Fruit fly (Drosophila melanogaster) ovary, adult (tissue): ENCODE data around the gene unc-45.
"Not testable (repeated sequence)": the region's sequence is repeated elsewhere in the genome, so short reads cannot be mapped to it uniquely, and the experiment has no call there.

ENCODE experiments used
- CG17801 ChIP-seq: fragments of 200-800 bp; optimal IDR thresholded peaks from 2 replicates; lab custom pipeline; 2019; ENCODE audit warnings: missing biosample characterization, mild to moderate bottlenecking, missing genetic modification characterization, moderate library complexity; ENCODE audit not compliant: partially characterized antibody

The unc-45 gene

DNA sequence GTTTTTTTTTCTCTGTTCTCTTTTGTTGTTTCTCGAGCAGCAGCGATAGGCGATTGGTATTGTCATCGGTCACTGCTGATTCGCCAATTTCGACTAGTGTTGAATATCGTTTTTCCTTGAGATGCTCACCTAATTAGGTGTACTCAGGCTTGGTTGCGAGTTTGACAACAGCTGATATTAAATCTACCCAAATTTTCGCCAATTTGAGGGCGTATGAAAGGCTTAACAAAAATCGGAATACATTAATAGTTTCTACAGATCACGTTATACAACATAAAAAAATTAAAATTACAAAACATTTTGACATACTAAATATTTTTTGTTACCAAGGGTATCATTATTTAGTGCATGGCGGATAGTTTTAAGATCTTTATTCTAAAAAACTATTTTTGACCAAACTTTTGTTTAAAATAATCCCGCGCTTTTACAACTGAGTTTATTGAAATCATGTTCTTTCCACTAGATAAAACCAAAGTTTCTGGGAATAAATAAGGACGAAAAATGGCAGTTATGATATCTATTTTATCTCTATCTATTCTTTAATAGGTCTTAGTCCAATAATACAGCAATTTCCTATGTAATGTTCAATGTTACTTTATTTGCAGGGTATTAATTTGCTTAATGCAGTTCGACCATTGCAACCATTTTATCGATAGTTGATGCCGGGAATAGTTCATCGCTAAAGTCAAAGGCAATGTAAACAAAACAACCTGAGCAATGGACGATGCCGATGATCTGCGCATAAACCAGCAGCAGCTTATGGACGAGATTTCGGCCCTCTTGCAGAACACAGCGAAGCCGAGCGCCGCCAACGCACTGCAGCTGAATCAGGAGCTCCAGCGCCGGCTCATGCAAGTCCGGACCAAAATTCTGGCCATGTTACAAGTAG, 19.7 kb upstream of the unc-45 start, which contains the start of the genes CG10435 and Pbp95:
CG10435 (minus strand) TSS at position 81 of the 889 bp plus-strand sequence.
Pbp95 (plus strand) TSS at position 671 of the 889 bp plus-strand sequence.
- TF ChIP-seq CG17801 (GFP tag; lab: Kevin White, UChicago): peak; percentile 66

DNA sequence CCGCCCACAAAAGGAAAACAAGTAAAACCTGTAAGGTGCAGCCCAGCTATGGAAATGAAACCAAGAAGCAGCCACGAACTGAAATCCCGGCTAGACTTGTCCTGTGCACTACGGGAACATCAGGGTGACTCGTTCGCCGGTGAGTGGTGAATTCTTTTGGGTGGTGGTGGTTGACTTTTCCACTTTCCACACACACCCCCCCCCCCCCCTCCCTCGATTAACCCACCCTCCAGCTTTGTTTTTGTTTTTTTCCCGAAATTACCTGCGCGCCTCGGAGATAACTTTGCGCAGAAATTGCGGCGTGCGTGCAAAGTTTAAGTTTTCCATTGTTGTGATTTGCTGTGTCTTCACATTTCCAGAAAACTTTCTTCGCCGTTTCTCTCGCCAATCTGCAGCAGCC, 6.6 kb upstream of the unc-45 start:
- TF ChIP-seq CG17801 (GFP tag; lab: Kevin White, UChicago): no peak

dm6 chr3R:8027203-8027688, 5.9 kb upstream of the unc-45 start:
- peak; percentile 16 for TF ChIP-seq CG17801 (GFP tag; lab: Kevin White, UChicago)

DNA sequence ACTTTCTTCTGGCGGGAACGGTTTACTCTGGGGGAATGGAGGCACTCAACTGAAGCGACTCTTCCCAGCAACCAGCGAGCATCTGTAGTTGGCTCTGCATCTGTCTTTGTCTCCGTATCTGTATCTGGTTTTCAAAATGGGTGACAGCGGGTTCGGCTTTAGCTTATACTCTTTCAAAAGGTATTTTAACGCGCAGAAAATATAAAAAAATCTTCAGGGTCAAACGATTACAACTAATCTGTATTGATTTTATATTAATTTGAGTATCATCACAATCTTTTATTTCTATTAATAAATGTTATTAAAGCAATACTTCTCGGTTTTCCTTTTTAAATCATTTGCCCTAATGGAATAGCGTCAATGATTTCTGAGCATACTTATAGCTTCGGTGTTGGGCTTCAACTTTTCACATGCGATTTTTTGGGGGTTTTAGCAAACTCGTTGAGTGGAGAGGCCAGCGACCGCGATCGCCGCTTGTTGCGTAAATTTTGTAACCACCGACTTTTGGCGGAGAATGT, 3.5 kb upstream of the unc-45 start, which contains the start of gene ImpE3:
ImpE3 (minus strand) TSS at position 51 of the 518 bp plus-strand sequence.
- TF ChIP-seq CG17801 (GFP tag; lab: Kevin White, UChicago): no peak

DNA sequence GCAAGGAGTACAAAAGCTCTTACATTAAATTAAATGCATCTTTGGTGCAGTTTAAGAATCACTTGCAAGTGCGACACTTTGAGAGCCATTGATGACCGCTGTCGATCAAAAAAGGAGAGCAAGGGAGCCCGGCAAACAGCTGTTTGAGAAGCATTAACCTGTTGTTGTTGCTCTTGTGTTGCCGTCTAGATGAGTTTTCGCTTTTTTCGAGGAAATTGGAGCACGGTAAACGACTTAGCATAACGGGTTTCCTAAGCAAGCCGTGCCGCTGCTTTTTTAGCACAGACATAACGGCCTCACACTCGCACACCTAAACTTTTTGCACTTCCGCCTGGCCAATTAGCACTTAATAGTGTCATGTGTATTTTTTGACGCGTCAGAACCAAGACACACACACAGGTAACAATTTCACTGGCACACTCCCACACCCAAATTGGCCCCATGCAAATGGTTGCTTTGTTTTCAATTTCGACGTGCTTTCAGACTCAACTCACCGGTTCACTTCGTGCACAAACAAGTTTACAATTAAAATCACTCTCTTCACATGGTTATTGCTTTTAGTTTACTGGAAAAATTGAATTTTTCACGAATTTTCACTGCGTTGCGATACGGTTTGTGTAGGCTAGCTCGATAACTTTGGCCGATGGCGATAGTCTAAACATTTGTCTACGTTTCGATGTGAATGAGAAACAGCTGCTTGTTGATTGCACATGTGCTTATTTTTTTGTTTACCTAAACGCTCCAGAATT, 2.8 kb upstream of the unc-45 start, which contains the start of the genes CG10903 and CG2747:
CG10903 (plus strand) TSS at position 261 of the 749 bp plus-strand sequence.
CG2747 (minus strand) TSS at position 640 of the 749 bp plus-strand sequence.
- peak; percentile 28 for TF ChIP-seq CG17801 (GFP tag; lab: Kevin White, UChicago)

DNA sequence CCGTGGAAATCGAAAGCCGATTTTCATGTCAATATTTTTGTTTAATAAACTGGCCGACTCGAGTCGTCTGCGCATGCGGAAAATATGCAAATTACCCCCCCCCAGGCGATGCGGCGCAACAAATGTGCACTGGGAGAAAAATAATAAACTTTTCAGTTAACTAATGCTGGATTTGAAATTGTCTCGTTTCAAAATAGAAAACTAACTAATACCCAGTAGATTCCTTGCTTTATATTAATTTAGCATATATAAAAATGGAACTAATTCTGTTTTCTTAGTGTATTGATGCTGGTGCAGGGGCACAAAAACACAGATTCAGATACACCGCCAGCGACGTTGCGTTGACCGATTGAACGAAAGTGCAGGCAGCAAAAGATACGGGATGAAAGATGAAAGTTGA, 4.8 kb downstream of the unc-45 start:
- TF ChIP-seq CG17801 (GFP tag; lab: Kevin White, UChicago): no peak

dm6 chr3R:8038927-8039326, 5.8 kb downstream of the unc-45 start:
- TF ChIP-seq CG17801 (GFP tag; lab: Kevin White, UChicago): no peak

DNA sequence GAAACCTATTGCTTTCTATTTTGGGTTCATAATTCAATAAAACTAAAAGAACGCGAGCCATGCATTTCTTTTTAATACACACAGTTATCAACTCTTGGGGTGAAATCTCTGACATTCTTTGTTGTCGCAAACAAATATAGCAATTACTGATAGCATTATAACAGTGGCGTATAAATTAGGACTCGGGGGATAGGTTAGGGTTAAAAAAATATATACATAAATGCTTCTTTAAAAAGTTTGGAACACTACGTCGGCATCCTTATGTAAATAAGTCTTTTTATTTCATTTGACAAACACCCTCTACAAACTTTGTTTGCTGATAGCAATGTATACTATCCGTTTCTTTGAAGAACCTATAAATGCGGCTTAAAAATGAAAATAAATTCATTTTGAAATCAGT, 7.7 kb downstream of the unc-45 start, which contains the start of gene CG43060:
CG43060 (plus strand) TSS at position 382 of the 400 bp plus-strand sequence.
- no peak for TF ChIP-seq CG17801 (GFP tag; lab: Kevin White, UChicago)

- TF ChIP-seq CG17801 (GFP tag; lab: Kevin White, UChicago): not testable (repeated sequence)
Measured at dm6 chr3R:8048867-8049266, 15.8 kb downstream of the unc-45 start, which contains the start of gene CG43618. Gene CG43618, plus strand, starts transcription at chr3R:8049167.

- not testable (repeated sequence) for TF ChIP-seq CG17801 (GFP tag; lab: Kevin White, UChicago)
Measured at dm6 chr3R:8049373-8049772, 16.3 kb downstream of the unc-45 start, which contains the start of gene CG43061. Gene CG43061, plus strand, starts transcription at chr3R:8049673.

DNA sequence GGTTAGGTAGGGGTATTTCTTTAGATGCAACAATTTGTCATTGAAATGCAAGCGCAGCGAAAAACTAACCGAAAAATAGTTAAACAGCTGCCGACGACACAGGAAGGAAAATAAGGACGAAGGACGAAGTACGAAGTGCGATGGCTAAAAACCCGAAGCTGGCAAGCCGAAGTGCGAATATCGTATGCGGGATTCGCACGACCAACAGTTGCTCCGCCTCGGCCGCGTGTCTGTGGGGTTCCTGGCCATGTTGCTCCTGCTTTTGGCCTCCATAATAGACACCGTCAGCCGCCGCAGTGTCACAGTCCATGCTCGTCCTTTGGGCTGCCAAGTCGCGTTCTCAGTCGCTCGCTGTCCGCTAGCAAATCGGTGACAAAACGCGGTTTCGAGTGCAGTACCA, 25.9 kb downstream of the unc-45 start, which contains the start of gene mAChR-B:
mAChR-B (plus strand) TSS at position 301 of the 400 bp plus-strand sequence.
- TF ChIP-seq CG17801 (GFP tag; lab: Kevin White, UChicago): no peak

dm6 chr3R:8072635-8073034, 39.5 kb downstream of the unc-45 start:
- no peak for TF ChIP-seq CG17801 (GFP tag; lab: Kevin White, UChicago)

dm6 chr3R:8086952-8087351, 53.9 kb downstream of the unc-45 start, which contains the start of gene CG7910:
Gene CG7910, plus strand, starts transcription at chr3R:8087252.
- no peak for TF ChIP-seq CG17801 (GFP tag; lab: Kevin White, UChicago)
